Fruit fly (Drosophila melanogaster) whole organism, wandering third instar larva: ENCODE results near the gene Mf.

Experiments
- Hr78 ChIP-seq: fragments of >200 bp; optimal IDR thresholded peaks from 2 replicates; lab custom pipeline; 2017; ENCODE audit warnings: missing biosample characterization, missing genetic modification characterization
- OdsH ChIP-seq: fragments of 200-800 bp; sonication (Bioruptor generic); optimal IDR thresholded peaks from 2 replicates; lab custom pipeline; 2016; ENCODE audit warnings: missing biosample characterization, mild to moderate bottlenecking, missing genetic modification characterization
- br ChIP-seq: fragments of 200-800 bp; sonication (Bioruptor generic); optimal IDR thresholded peaks from 2 replicates; lab custom pipeline; 2016; ENCODE audit warnings: missing biosample characterization, missing genetic modification characterization
- dsf ChIP-seq: sonication (Bioruptor generic); optimal IDR thresholded peaks from 2 replicates; lab custom pipeline; 2016; ENCODE audit warnings: missing biosample characterization, missing genetic modification characterization, borderline replicate concordance
- h ChIP-seq: fragments of 200-800 bp; sonication (Bioruptor generic); optimal IDR thresholded peaks from 3 replicates; lab custom pipeline; 2016; ENCODE audit warnings: missing biosample characterization, mild to moderate bottlenecking, missing genetic modification characterization
- jim ChIP-seq: fragments of 175-275, 200-325 bp; sonication (Bioruptor generic); optimal IDR thresholded peaks from 2 replicates; lab custom pipeline; 2016; ENCODE audit warnings: missing biosample characterization, mild to moderate bottlenecking, missing genetic modification characterization
- lola ChIP-seq: fragments of >200 bp; optimal IDR thresholded peaks from 2 replicates; lab custom pipeline; 2017; ENCODE audit warnings: missing biosample characterization, missing genetic modification characterization
- pan ChIP-seq: fragments of >200 bp; optimal IDR thresholded peaks from 2 replicates; lab custom pipeline; 2017
- rgr ChIP-seq: fragments of 200-800 bp; sonication (Bioruptor generic); optimal IDR thresholded peaks from 3 replicates; lab custom pipeline; 2016; ENCODE audit warnings: missing biosample characterization, mild to moderate bottlenecking, missing genetic modification characterization
- usp ChIP-seq: fragments of >200 bp; optimal IDR thresholded peaks from 2 replicates; lab custom pipeline; 2017; ENCODE audit warnings: missing biosample characterization, missing genetic modification characterization

DNA sequence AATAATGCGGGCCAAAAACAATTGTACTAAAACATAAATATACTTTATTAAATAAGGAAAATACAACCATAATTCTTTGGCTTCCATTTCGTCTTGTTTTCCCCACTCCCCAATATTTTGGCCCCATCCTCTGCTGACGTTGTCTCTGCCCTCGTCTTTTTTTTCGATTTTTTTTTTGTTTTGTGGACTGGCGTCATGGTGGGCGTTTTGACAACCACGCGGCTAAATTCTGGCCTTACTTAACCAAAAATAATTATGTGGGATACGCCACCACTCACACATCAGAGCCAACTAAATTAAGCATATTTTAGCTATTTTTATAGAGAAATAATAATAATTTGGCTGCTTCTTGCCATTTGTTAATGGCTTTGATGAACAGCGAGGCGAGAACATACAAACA, 56.8 kb downstream of the Mf start:
- TF ChIP-seq lola (GFP tag; lab: Kevin White, UChicago) (no peak), usp (no peak), pan (lab: Kevin White, UChicago) (no peak), dsf (GFP tag; lab: Kevin White, UChicago) (no peak), OdsH (GFP tag; lab: Kevin White, UChicago) (no peak), br (GFP tag; lab: Kevin White, UChicago) (no peak), Hr78 (no peak), rgr (no peak), h (GFP tag; lab: Kevin White, UChicago) (no peak), jim (GFP tag; lab: Kevin White, UChicago) (no peak)
